Fruit fly (Drosophila melanogaster): Measurements from ENCODE around the gene RluA-2.
A peak's percentile ranks its signal among the peaks of the same experiment; 100 is the strongest.

DNA sequence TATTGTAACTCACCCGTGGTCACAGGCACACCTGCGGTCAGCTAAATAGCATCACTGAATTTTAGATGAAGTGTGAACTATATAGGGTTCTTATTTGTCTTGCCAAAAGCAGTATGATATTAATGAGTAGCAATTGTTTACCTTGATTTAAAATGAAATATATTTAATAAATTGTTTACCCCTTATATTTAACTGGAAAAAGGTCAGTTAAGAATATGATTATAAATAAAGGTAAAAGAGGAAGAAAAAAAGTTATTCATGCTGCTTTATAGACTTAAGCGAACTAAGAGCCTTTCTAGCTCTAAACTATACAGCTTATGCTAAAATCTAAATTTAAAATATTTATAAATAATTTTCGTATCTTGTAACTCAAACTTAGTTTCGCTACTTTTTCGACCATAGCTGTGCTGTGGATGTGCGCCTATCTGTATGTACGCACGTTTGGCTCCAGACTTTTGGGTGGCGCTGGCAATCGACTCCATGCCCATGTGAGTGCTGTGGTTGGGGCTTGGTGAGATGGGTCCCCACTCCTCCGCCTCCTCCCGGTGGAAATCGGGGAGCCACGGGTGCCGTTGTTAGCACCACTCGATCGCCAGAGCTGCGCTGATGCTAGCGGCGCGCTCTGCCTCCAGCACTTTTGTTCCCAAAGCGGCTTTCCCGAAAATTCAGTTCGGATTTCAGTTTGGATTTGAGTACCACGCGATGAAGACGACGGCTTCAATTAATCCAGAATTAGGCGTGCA, 34.7 kb upstream of the RluA-2 start, which contains the start of gene loh:
- TF ChIP-seq CG12769 (tag; optimal IDR thresholded peaks at IDR 0.05), result peak; percentile 24
- TF ChIP-seq sc (optimal IDR thresholded peaks at IDR 0.05), result no peak
- TF ChIP-seq sc (GFP tag; optimal IDR thresholded peaks at IDR 0.05), result peak; percentile 44
- no peak for TF ChIP-seq zf30C (GFP tag; optimal IDR thresholded peaks at IDR 0.05)
- no peak for TF ChIP-seq ranshi (GFP tag; IDR thresholded peaks at IDR 0.05)
- peak; percentile 76 for TF ChIP-seq row (GFP tag; IDR thresholded peaks at IDR 0.05)
